Fruit fly (Drosophila melanogaster): Measurements from ENCODE around the gene CG46448.

- TF ChIP-seq svp (GFP tag) (no peak), CG6792 (GFP tag; optimal IDR thresholded peaks at IDR 0.05) (no peak), CG11294 (GFP tag; IDR thresholded peaks at IDR 0.05) (no peak), dac (GFP tag; optimal IDR thresholded peaks at IDR 0.05) (no peak), CG9139 (GFP tag; optimal IDR thresholded peaks at IDR 0.05) (no peak), Hr39 (GFP tag; optimal IDR thresholded peaks at IDR 0.05) (no peak), CG3919 (GFP tag; optimal IDR thresholded peaks at IDR 0.05) (no peak), CG6854 (GFP tag; optimal IDR thresholded peaks at IDR 0.05) (no peak), Ets21C (GFP tag; optimal IDR thresholded peaks at IDR 0.05) (no peak), CG11762 (GFP tag; optimal IDR thresholded peaks at IDR 0.05; ENCODE audit: insufficient read depth) (no peak), topi (GFP tag; optimal IDR thresholded peaks at IDR 0.05) (no peak)
These were observed 13.2 kb downstream of the CG46448 start for dm6 chr2L:2404631-2405030.
